Fruit fly (Drosophila melanogaster): ENCODE data around the gene Fdx2.

Gene Fdx2

dm6 chr3L:4261177-4261576 lies 31.1 kb upstream of the Fdx2 start:
- TF ChIP-seq Ets98B (GFP tag; IDR thresholded peaks at IDR 0.05) (no peak), CG32121 (GFP tag; IDR thresholded peaks at IDR 0.05) (no peak), CG4496 (GFP tag; IDR thresholded peaks at IDR 0.05) (no peak), CG9948 (tag; optimal IDR thresholded peaks at IDR 0.05) (no peak), CG10348 (GFP tag; IDR thresholded peaks at IDR 0.05) (no peak), CG8301 (tag; optimal IDR thresholded peaks at IDR 0.05) (no peak), CG12605 (GFP tag; IDR thresholded peaks at IDR 0.05) (no peak), D1 (tag; optimal IDR thresholded peaks at IDR 0.05) (no peak), gl (tag; optimal IDR thresholded peaks at IDR 0.05) (no peak), Snoo (tag; optimal IDR thresholded peaks at IDR 0.05) (no peak), Pif1A (GFP tag; optimal IDR thresholded peaks at IDR 0.05) (no peak), EcR (GFP tag; optimal IDR thresholded peaks at IDR 0.05) (no peak), CG34367 (tag; optimal IDR thresholded peaks at IDR 0.05) (no peak), CG14655 (GFP tag; optimal IDR thresholded peaks at IDR 0.05) (no peak), Pif1B (GFP tag; optimal IDR thresholded peaks at IDR 0.05) (no peak)

dm6 chr3L:4262384-4262783 lies 29.9 kb upstream of the Fdx2 start, which contains the start of the genes CG11586 and VhaM9.7-a:
CG11586 (minus strand) TSS chr3L:4262470.
VhaM9.7-a (plus strand) TSS chr3L:4262705.
- TF ChIP-seq Ets98B (GFP tag; IDR thresholded peaks at IDR 0.05) (no peak), EcR (GFP tag; optimal IDR thresholded peaks at IDR 0.05) (no peak), gl (tag; optimal IDR thresholded peaks at IDR 0.05) (no peak), CG13204 (GFP tag; optimal IDR thresholded peaks at IDR 0.05) (no peak), CG12605 (GFP tag; IDR thresholded peaks at IDR 0.05) (no peak), CG4496 (GFP tag; IDR thresholded peaks at IDR 0.05) (no peak), CG9948 (tag; optimal IDR thresholded peaks at IDR 0.05) (no peak), CG15710 (tag; optimal IDR thresholded peaks at IDR 0.05) (no peak), CG34367 (tag; optimal IDR thresholded peaks at IDR 0.05) (no peak), CG10348 (GFP tag; IDR thresholded peaks at IDR 0.05) (no peak), Pif1B (GFP tag; optimal IDR thresholded peaks at IDR 0.05) (no peak), CG32121 (GFP tag; IDR thresholded peaks at IDR 0.05) (no peak), CG8301 (tag; optimal IDR thresholded peaks at IDR 0.05) (no peak), CG14655 (GFP tag; optimal IDR thresholded peaks at IDR 0.05) (no peak), rn (GFP tag; IDR thresholded peaks at IDR 0.05) (no peak), Pif1A (GFP tag; optimal IDR thresholded peaks at IDR 0.05) (no peak), fd96Ca (GFP tag; IDR thresholded peaks at IDR 0.05) (no peak)

dm6 chr3L:4263502-4263901 lies 28.8 kb upstream of the Fdx2 start, which contains the start of gene CG1273:
CG1273 (plus strand) TSS chr3L:4263719.
- TF ChIP-seq CG15710 (tag; optimal IDR thresholded peaks at IDR 0.05) (no peak), CG4496 (GFP tag; IDR thresholded peaks at IDR 0.05) (no peak), Ets98B (GFP tag; IDR thresholded peaks at IDR 0.05) (no peak), Pif1B (GFP tag; optimal IDR thresholded peaks at IDR 0.05) (no peak), Pif1A (GFP tag; optimal IDR thresholded peaks at IDR 0.05) (no peak), rn (GFP tag; IDR thresholded peaks at IDR 0.05) (no peak), fd96Ca (GFP tag; IDR thresholded peaks at IDR 0.05) (no peak), CG34367 (tag; optimal IDR thresholded peaks at IDR 0.05) (no peak), D1 (tag; optimal IDR thresholded peaks at IDR 0.05) (no peak), Snoo (tag; optimal IDR thresholded peaks at IDR 0.05) (no peak), CG9948 (tag; optimal IDR thresholded peaks at IDR 0.05) (no peak), CG17806 (tag; optimal IDR thresholded peaks at IDR 0.05) (no peak), CG12605 (GFP tag; IDR thresholded peaks at IDR 0.05) (no peak), CG8159 (tag; optimal IDR thresholded peaks at IDR 0.05) (no peak), EcR (GFP tag; optimal IDR thresholded peaks at IDR 0.05) (no peak)

DNA sequence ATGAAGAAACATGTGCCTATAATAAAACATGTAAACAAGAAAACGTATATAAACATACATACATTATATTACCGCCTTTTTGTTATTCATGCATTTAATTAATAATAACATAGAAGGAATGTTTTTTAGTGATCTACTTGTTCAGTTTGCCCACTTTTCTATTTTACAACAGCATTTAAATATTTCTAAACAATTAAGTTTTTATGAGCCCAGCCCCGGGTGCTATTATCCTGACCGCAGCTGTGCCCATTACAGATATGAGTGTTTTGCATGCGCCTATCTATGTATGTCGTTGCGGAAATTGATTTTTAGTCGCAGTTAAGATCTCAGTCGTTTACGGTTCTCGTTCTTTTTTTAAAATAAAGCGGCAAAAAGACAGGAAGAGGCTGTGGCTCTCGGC lies 27.3 kb upstream of the Fdx2 start:
- no peak for TF ChIP-seq CG12605 (GFP tag; IDR thresholded peaks at IDR 0.05)
- TF ChIP-seq CG8301 (tag; optimal IDR thresholded peaks at IDR 0.05), result no peak
- no peak for TF ChIP-seq CG10348 (GFP tag; IDR thresholded peaks at IDR 0.05)
- no peak for TF ChIP-seq rn (GFP tag; IDR thresholded peaks at IDR 0.05)
- TF ChIP-seq CG14655 (GFP tag; optimal IDR thresholded peaks at IDR 0.05), result no peak
- TF ChIP-seq EcR (GFP tag; optimal IDR thresholded peaks at IDR 0.05), result no peak
- TF ChIP-seq Snoo (tag; optimal IDR thresholded peaks at IDR 0.05), result no peak
- no peak for TF ChIP-seq CG34367 (tag; optimal IDR thresholded peaks at IDR 0.05)
- TF ChIP-seq CG15710 (tag; optimal IDR thresholded peaks at IDR 0.05), result no peak
- no peak for TF ChIP-seq CG9948 (tag; optimal IDR thresholded peaks at IDR 0.05)
- no peak for TF ChIP-seq Pif1B (GFP tag; optimal IDR thresholded peaks at IDR 0.05)

- TF ChIP-seq D1 (tag; optimal IDR thresholded peaks at IDR 0.05) (no peak), Ets98B (GFP tag; IDR thresholded peaks at IDR 0.05) (no peak), CG34367 (tag; optimal IDR thresholded peaks at IDR 0.05) (no peak), rn (GFP tag; IDR thresholded peaks at IDR 0.05) (no peak), CG8301 (tag; optimal IDR thresholded peaks at IDR 0.05) (no peak), Pif1A (GFP tag; optimal IDR thresholded peaks at IDR 0.05) (no peak), CG32121 (GFP tag; IDR thresholded peaks at IDR 0.05) (no peak), EcR (GFP tag; optimal IDR thresholded peaks at IDR 0.05) (no peak), CG9948 (tag; optimal IDR thresholded peaks at IDR 0.05) (no peak), CG14655 (GFP tag; optimal IDR thresholded peaks at IDR 0.05) (no peak), CG10348 (GFP tag; IDR thresholded peaks at IDR 0.05) (no peak), gl (tag; optimal IDR thresholded peaks at IDR 0.05) (no peak), Snoo (tag; optimal IDR thresholded peaks at IDR 0.05) (no peak), CG15710 (tag; optimal IDR thresholded peaks at IDR 0.05) (no peak)
These were observed 26.4 kb upstream of the Fdx2 start for dm6 chr3L:4265836-4266235.

DNA sequence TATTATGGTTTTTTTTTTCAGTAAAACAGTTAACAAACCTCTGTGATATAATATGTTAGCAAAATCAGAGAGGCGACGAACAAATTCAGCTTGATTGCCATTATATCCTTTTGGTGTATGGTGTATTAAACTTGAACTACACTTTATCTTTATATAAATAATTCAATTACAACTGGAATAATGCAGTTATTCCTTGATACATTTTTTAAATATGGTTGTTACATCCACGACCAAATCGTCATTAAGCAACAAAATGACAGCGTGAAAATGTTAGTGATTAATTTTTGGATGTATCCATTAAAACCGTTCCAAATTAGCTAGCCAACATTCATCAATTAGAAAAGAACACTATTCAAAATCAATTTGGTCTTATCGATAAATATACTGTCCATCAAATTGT lies 24.9 kb upstream of the Fdx2 start, which contains the start of gene CG33764:
CG33764 (minus strand) TSS at position 101 of the 400 bp plus-strand sequence.
- TF ChIP-seq gl (tag; optimal IDR thresholded peaks at IDR 0.05) (no peak), CG4496 (GFP tag; IDR thresholded peaks at IDR 0.05) (no peak), CG14655 (GFP tag; optimal IDR thresholded peaks at IDR 0.05) (no peak), Snoo (tag; optimal IDR thresholded peaks at IDR 0.05) (no peak), CG8301 (tag; optimal IDR thresholded peaks at IDR 0.05) (no peak), Pif1B (GFP tag; optimal IDR thresholded peaks at IDR 0.05) (no peak), Pif1A (GFP tag; optimal IDR thresholded peaks at IDR 0.05) (no peak), EcR (GFP tag; optimal IDR thresholded peaks at IDR 0.05) (no peak), fd96Ca (GFP tag; IDR thresholded peaks at IDR 0.05) (no peak)
